Fruit fly (Drosophila melanogaster): ENCODE results near the gene sky.

dm6 chr2L:20922196-20923087, 3.7 kb upstream of the sky start, which contains the start of gene Mtp:
- TF ChIP-seq Hr83 (GFP tag; optimal IDR thresholded peaks at IDR 0.05; ENCODE audit: poor library complexity, severe bottlenecking) (no peak), foxo (GFP tag; optimal IDR thresholded peaks at IDR 0.05) (peak in 1 of 2 experiments; percentile 80), psq (GFP tag; optimal IDR thresholded peaks at IDR 0.05) (peak; percentile 58), OdsH (GFP tag; optimal IDR thresholded peaks at IDR 0.05) (peak; percentile 71), sage (GFP tag; optimal IDR thresholded peaks at IDR 0.05) (no peak), jim (GFP tag; optimal IDR thresholded peaks at IDR 0.05) (no peak)
